Worm (Caenorhabditis elegans): Measurements from ENCODE around the gene ZK813.3.

- TF ChIP-seq ama-1 (optimal IDR thresholded peaks at IDR 0.05) (no peak), B0310.2 (tag; optimal IDR thresholded peaks at IDR 0.05) (no peak), flt-1 (GFP tag; IDR thresholded peaks at IDR 0.05) (no peak), tra-4 (tag; optimal IDR thresholded peaks at IDR 0.05) (no peak), aly-1 (tag; optimal IDR thresholded peaks at IDR 0.05) (no peak), hmbx-1 (tag; optimal IDR thresholded peaks at IDR 0.05) (no peak)
Observed at ce11 chrX:3440308-3440707, 1.3 kb upstream of the ZK813.3 start.

All from whole organism, early embryonic.